Fruit fly (Drosophila melanogaster) whole organism, embryonic: Measurements from ENCODE around the gene Sec5.

ENCODE experiments used
- Ada2b ChIP-seq: fragments of 200-800 bp; sonication (Bioruptor generic); IDR thresholded peaks from 2 replicates; pipeline ENCODE4 v1.3.6; 2022; ENCODE audit warnings: missing biosample characterization, missing genetic modification characterization
- CG11085 ChIP-seq: fragments of 200-800 bp; sonication (Bioruptor generic); IDR thresholded peaks from 2 replicates; pipeline ENCODE4 v1.3.6; 2022; ENCODE audit warnings: missing biosample characterization, missing genetic modification characterization
- CG11723 ChIP-seq: fragments of 200-800 bp; sonication (Bioruptor generic); optimal IDR thresholded peaks from 2 replicates; lab custom pipeline; 2017; ENCODE audit warnings: missing biosample characterization, mild to moderate bottlenecking, missing genetic modification characterization
- CG12071 ChIP-seq: fragments of 200-800 bp; sonication (Bioruptor generic); optimal IDR thresholded peaks from 3 replicates; lab custom pipeline; 2018; ENCODE audit warnings: missing biosample characterization, mild to moderate bottlenecking, missing genetic modification characterization
- CG1233 ChIP-seq: fragments of 200-800 bp; sonication (Bioruptor generic); optimal IDR thresholded peaks from 4 replicates; lab custom pipeline; 2018; ENCODE audit warnings: missing biosample characterization, mild to moderate bottlenecking, missing genetic modification characterization
- CG12744 ChIP-seq: fragments of 200-800 bp; sonication (Bioruptor generic); optimal IDR thresholded peaks from 2 replicates; lab custom pipeline; 2016; ENCODE audit warnings: missing biosample characterization, missing genetic modification characterization
- CG13296 ChIP-seq: fragments of 200-800 bp; sonication (Bioruptor generic); optimal IDR thresholded peaks from 3 replicates; lab custom pipeline; 2018; ENCODE audit warnings: missing biosample characterization, mild to moderate bottlenecking, missing genetic modification characterization
- CG14441 ChIP-seq: fragments of 200-800 bp; sonication (Bioruptor generic); IDR thresholded peaks from 2 replicates; pipeline ENCODE4 v1.3.6; 2022; ENCODE audit warnings: missing biosample characterization, missing genetic modification characterization
- CG16863 ChIP-seq: fragments of 200-800 bp; sonication (Bioruptor generic); optimal IDR thresholded peaks from 3 replicates; lab custom pipeline; 2016; ENCODE audit warnings: missing biosample characterization, missing genetic modification characterization
- CG17361 ChIP-seq: fragments of 200-800 bp; sonication (Bioruptor generic); IDR thresholded peaks from 3 replicates; pipeline ENCODE4 v1.3.6; 2022; ENCODE audit warnings: missing biosample characterization, missing genetic modification characterization
- CG17568 ChIP-seq: fragments of 200-800 bp; sonication (Bioruptor generic); optimal IDR thresholded peaks from 2 replicates; lab custom pipeline; 2018; ENCODE audit warnings: missing biosample characterization, mild to moderate bottlenecking, missing genetic modification characterization, moderate library complexity
- CG17829 ChIP-seq: fragments of 200-800 bp; optimal IDR thresholded peaks from 2 replicates; lab custom pipeline; 2019; ENCODE audit warnings: missing biosample characterization, mild to moderate bottlenecking, missing genetic modification characterization, moderate library complexity
- CG1832 ChIP-seq: fragments of 200-800 bp; sonication (Bioruptor generic); optimal IDR thresholded peaks from 2 replicates; lab custom pipeline; 2017; ENCODE audit warnings: missing biosample characterization, mild to moderate bottlenecking, missing genetic modification characterization, inconsistent platforms
- CG18476 ChIP-seq: fragments of 200-800 bp; sonication (Bioruptor generic); optimal IDR thresholded peaks from 2 replicates; lab custom pipeline; 2016; ENCODE audit warnings: missing biosample characterization, mild to moderate bottlenecking, missing genetic modification characterization
- CG2116 ChIP-seq: fragments of 200-800 bp; sonication (Bioruptor generic); optimal IDR thresholded peaks from 3 replicates; lab custom pipeline; 2018; ENCODE audit warnings: missing biosample characterization, mild to moderate bottlenecking, missing genetic modification characterization
- CG33213 ChIP-seq: fragments of 200-800 bp; sonication (Bioruptor generic); optimal IDR thresholded peaks from 3 replicates; lab custom pipeline; 2016; ENCODE audit warnings: missing biosample characterization, missing genetic modification characterization
- CG3407 ChIP-seq: fragments of 200-800 bp; sonication (Bioruptor generic); optimal IDR thresholded peaks from 2 replicates; lab custom pipeline; 2018; ENCODE audit warnings: missing biosample characterization, mild to moderate bottlenecking, missing genetic modification characterization
- CG5180 ChIP-seq: fragments of 200-800 bp; sonication (Bioruptor generic); optimal IDR thresholded peaks from 3 replicates; lab custom pipeline; 2017; ENCODE audit warnings: missing biosample characterization, missing genetic modification characterization, mild to moderate bottlenecking, moderate library complexity, missing genetic modification reagents
- CG8281 ChIP-seq: fragments of 200-800 bp; sonication (Bioruptor generic); optimal IDR thresholded peaks from 2 replicates; lab custom pipeline; 2018; ENCODE audit warnings: missing biosample characterization, mild to moderate bottlenecking, missing genetic modification characterization, moderate library complexity
- CrebB ChIP-seq: fragments of 200-800 bp; sonication (Bioruptor generic); optimal IDR thresholded peaks from 3 replicates; lab custom pipeline; 2018; ENCODE audit warnings: missing biosample characterization, mild to moderate bottlenecking, missing genetic modification characterization
- Dll ChIP-seq: fragments of 200-800 bp; sonication (Bioruptor generic); IDR thresholded peaks from 4 replicates; pipeline ENCODE4 v1.3.6; 2022; ENCODE audit warnings: missing biosample characterization, missing genetic modification characterization; ENCODE audit not compliant: partially characterized antibody
- Drgx ChIP-seq: fragments of 200-800 bp; sonication (Bioruptor generic); IDR thresholded peaks from 2 replicates; pipeline ENCODE4 v1.3.6; 2022; ENCODE audit warnings: missing biosample characterization, missing genetic modification characterization
- Hand ChIP-seq: fragments of 200-800 bp; sonication (Bioruptor generic); optimal IDR thresholded peaks from 2 replicates; lab custom pipeline; 2017; ENCODE audit warnings: mild to moderate bottlenecking, missing biosample characterization, missing genetic modification reagents, missing genetic modification characterization
- Hmx ChIP-seq: fragments of 200-800 bp; sonication (Bioruptor generic); optimal IDR thresholded peaks from 2 replicates; lab custom pipeline; 2016; ENCODE audit warnings: missing biosample characterization, missing genetic modification characterization
- Hr3 ChIP-seq: fragments of 200-800 bp; sonication (Bioruptor generic); optimal IDR thresholded peaks from 3 replicates; lab custom pipeline; 2016; ENCODE audit warnings: missing biosample characterization, missing genetic modification characterization
- MESR4 ChIP-seq: fragments of 200-800 bp; sonication (Bioruptor generic); optimal IDR thresholded peaks from 2 replicates; lab custom pipeline; 2018; ENCODE audit warnings: missing biosample characterization, mild to moderate bottlenecking, missing genetic modification characterization, moderate library complexity
- Max ChIP-seq: fragments of 200-800 bp; sonication (Bioruptor generic); optimal IDR thresholded peaks from 2 replicates; lab custom pipeline; 2016; ENCODE audit warnings: missing biosample characterization, mild to moderate bottlenecking, missing genetic modification characterization
- Optix ChIP-seq: fragments of 200-800 bp; sonication (Bioruptor generic); IDR thresholded peaks from 3 replicates; pipeline ENCODE4 v1.3.6; 2022; ENCODE audit warnings: missing biosample characterization, missing genetic modification characterization
- Poxn ChIP-seq: fragments of 200-800 bp; sonication (Bioruptor generic); IDR thresholded peaks from 2 replicates; pipeline ENCODE4 v1.3.6; 2022; ENCODE audit warnings: missing biosample characterization, missing genetic modification characterization
- Ravus ChIP-seq: fragments of 200-800 bp; sonication (Bioruptor generic); IDR thresholded peaks from 2 replicates; pipeline ENCODE4 v1.3.6; 2022; ENCODE audit warnings: missing biosample characterization, missing genetic modification characterization
- Side ChIP-seq: fragments of 200-800 bp; sonication (Bioruptor generic); optimal IDR thresholded peaks from 2 replicates; lab custom pipeline; 2016; ENCODE audit warnings: missing biosample characterization, missing genetic modification characterization
- Sin3A ChIP-seq: fragments of >200 bp; optimal IDR thresholded peaks from 2 replicates; lab custom pipeline; 2018
- Xrp1 ChIP-seq: fragments of 200-800 bp; sonication (Bioruptor generic); IDR thresholded peaks from 2 replicates; pipeline ENCODE4 v1.3.6; 2022; ENCODE audit warnings: missing biosample characterization, missing genetic modification characterization
- ab ChIP-seq: fragments of 200-800 bp; sonication (Bioruptor generic); optimal IDR thresholded peaks from 2 replicates; lab custom pipeline; 2016; ENCODE audit warnings: missing biosample characterization, missing genetic modification characterization
- cas ChIP-seq: fragments of 200-800 bp; sonication (Bioruptor generic); IDR thresholded peaks from 2 replicates; pipeline ENCODE4 v1.3.6; 2022; ENCODE audit warnings: missing biosample characterization, missing genetic modification characterization
- dimm ChIP-seq: fragments of 200-800 bp; sonication (Bioruptor generic); IDR thresholded peaks from 2 replicates; pipeline ENCODE4 v1.3.6; 2022; ENCODE audit warnings: missing biosample characterization, missing genetic modification characterization
- disco-r ChIP-seq: fragments of 200-800 bp; sonication (Bioruptor generic); optimal IDR thresholded peaks from 2 replicates; lab custom pipeline; 2016; ENCODE audit warnings: missing biosample characterization, missing genetic modification characterization
- dmrt11E ChIP-seq: fragments of 200-800 bp; sonication (Bioruptor generic); optimal IDR thresholded peaks from 3 replicates; lab custom pipeline; 2018; ENCODE audit warnings: missing biosample characterization, mild to moderate bottlenecking, missing genetic modification characterization, moderate library complexity
- eve ChIP-seq, 2 experiments: fragments of >200 bp; optimal IDR thresholded peaks; 2 replicates each; lab custom pipeline; 2017; ENCODE audit warnings: missing biosample characterization in 2 of 2, missing genetic modification characterization in 2 of 2
- gem ChIP-seq: fragments of 200-800 bp; sonication (Bioruptor generic); optimal IDR thresholded peaks from 2 replicates; lab custom pipeline; 2019; ENCODE audit warnings: missing biosample characterization, mild to moderate bottlenecking, missing genetic modification characterization, moderate library complexity
- gt ChIP-seq: fragments of 200-800 bp; sonication (Bioruptor generic); IDR thresholded peaks from 2 replicates; pipeline ENCODE4 v1.3.6; 2022; ENCODE audit warnings: missing biosample characterization, missing genetic modification characterization
- hkb ChIP-seq, 2 experiments: fragments of 200-800 bp in 1 of 2; fragments of >200 bp in 1 of 2; sonication (Bioruptor generic) in 1 of 2; IDR thresholded peaks in 1 of 2; optimal IDR thresholded peaks in 1 of 2; 2 replicates each; pipeline versions ENCODE4 v1.3.6 to Lab custom; 2017 to 2022; ENCODE audit warnings: missing biosample characterization in 1 of 2, missing genetic modification characterization in 1 of 2
- insv ChIP-seq, 2 experiments: fragments of 200-800 bp; sonication (Bioruptor generic); optimal IDR thresholded peaks; 3 replicates each; lab custom pipeline; 2016 to 2018; ENCODE audit warnings: missing biosample characterization in 2 of 2, missing genetic modification characterization in 2 of 2
- knrl ChIP-seq: fragments of 200-800 bp; sonication (Bioruptor generic); IDR thresholded peaks from 3 replicates; pipeline ENCODE4 v1.3.6; 2022; ENCODE audit warnings: missing biosample characterization, missing genetic modification characterization; ENCODE audit not compliant: partially characterized antibody
- nau ChIP-seq: fragments of 200-800 bp; sonication (Bioruptor generic); optimal IDR thresholded peaks from 3 replicates; lab custom pipeline; 2017; ENCODE audit warnings: missing biosample characterization, mild to moderate bottlenecking, missing genetic modification characterization, missing genetic modification reagents
- salm ChIP-seq: fragments of 200-800 bp; sonication (Bioruptor generic); optimal IDR thresholded peaks from 2 replicates; lab custom pipeline; 2018; ENCODE audit warnings: missing biosample characterization, mild to moderate bottlenecking, missing genetic modification characterization
- sc ChIP-seq, 3 experiments: fragments of >200 bp in 2 of 3; fragments of 200-800 bp in 1 of 3; sonication (Bioruptor generic) in 1 of 3; optimal IDR thresholded peaks; 2 replicates in 2 of 3; 3 replicates in 1 of 3; lab custom pipeline; 2017; ENCODE audit warnings: mild to moderate bottlenecking in 1 of 3, missing biosample characterization in 1 of 3, missing genetic modification characterization in 1 of 3, missing genetic modification reagents in 1 of 3
- sim ChIP-seq: fragments of 200-800 bp; sonication (Bioruptor generic); IDR thresholded peaks from 2 replicates; pipeline ENCODE4 v1.3.6; 2022; ENCODE audit warnings: missing biosample characterization, missing genetic modification characterization
- so ChIP-seq: fragments of 200-800 bp; sonication (Bioruptor generic); IDR thresholded peaks from 3 replicates; pipeline ENCODE4 v1.3.6; 2022; ENCODE audit warnings: missing biosample characterization, missing genetic modification characterization

The Sec5 gene

dm6 chr2L:3465918-3466727, 9.0 kb downstream of the Sec5 start, which contains the start of the genes msl-2 and ND-PDSW (continued):
- no peak for TF ChIP-seq CG18476 (GFP tag; lab: Kevin White, UChicago)
- no peak for TF ChIP-seq dimm (GFP tag; lab: Robert Waterston, UW)
- TF ChIP-seq CG33213 (GFP tag; lab: Kevin White, UChicago), result peak; percentile 14
- TF ChIP-seq Ada2b (GFP tag; lab: Robert Waterston, UW), result no peak
- no peak for TF ChIP-seq CrebB
- TF ChIP-seq CG2116 (GFP tag; lab: Kevin White, UChicago), result peak; percentile 51
- no peak for TF ChIP-seq CG17829 (tag; lab: Kevin White, UChicago)
- TF ChIP-seq CG11723 (GFP tag; lab: Kevin White, UChicago), result no peak
- TF ChIP-seq insv (GFP tag; optimal IDR thresholded peaks at IDR 0.05; lab: Kevin White, UChicago), result peak in 1 of 2 experiments; percentile 9
- no peak for TF ChIP-seq CG5180 (GFP tag; lab: Kevin White, UChicago)
- no peak for TF ChIP-seq CG17361 (GFP tag; lab: Robert Waterston, UW)
- TF ChIP-seq knrl (GFP tag; lab: Robert Waterston, UW), result no peak; the same call in 2 of the 3 replicates
- no peak for TF ChIP-seq CG16863 (GFP tag; lab: Kevin White, UChicago)
- peak; percentile 74 for TF ChIP-seq Sin3A (lab: Kevin White, UChicago)
- no peak for TF ChIP-seq Ravus
- TF ChIP-seq CG11085 (GFP tag; lab: Robert Waterston, UW), result no peak
- TF ChIP-seq CG17568 (GFP tag; lab: Kevin White, UChicago), result no peak
- TF ChIP-seq Hr3 (GFP tag; lab: Kevin White, UChicago), result no peak
- no peak for TF ChIP-seq salm (tag; lab: Kevin White, UChicago)
- TF ChIP-seq dmrt11E, result no peak
- TF ChIP-seq gt, result no peak
- no peak for TF ChIP-seq Hand (GFP tag; lab: Kevin White, UChicago)
- no peak for TF ChIP-seq eve (GFP tag; optimal IDR thresholded peaks at IDR 0.05; lab: Kevin White, UChicago)
- TF ChIP-seq Xrp1 (GFP tag; lab: Robert Waterston, UW), result no peak
- 0 out of 2 replicates have a peak, but pooled peaks have one; percentile 22 for TF ChIP-seq Drgx (GFP tag; lab: Robert Waterston, UW)
- TF ChIP-seq Optix (GFP tag; lab: Robert Waterston, UW), result no peak
- no peak for TF ChIP-seq CG13296
- no peak for TF ChIP-seq CG14441 (GFP tag; lab: Robert Waterston, UW)
- no peak for TF ChIP-seq so (GFP tag; lab: Robert Waterston, UW)
- TF ChIP-seq CG8281 (tag; lab: Kevin White, UChicago), result no peak
- no peak for TF ChIP-seq disco-r
- no peak for TF ChIP-seq CG12744
- no peak for TF ChIP-seq Max
- no peak for TF ChIP-seq Poxn (GFP tag; lab: Robert Waterston, UW)
- TF ChIP-seq gem (tag; lab: Kevin White, UChicago), result no peak
- no peak for TF ChIP-seq CG12071
- TF ChIP-seq nau (GFP tag; lab: Kevin White, UChicago), result no peak
- TF ChIP-seq CG3407 (GFP tag; lab: Kevin White, UChicago), result no peak
- TF ChIP-seq CG1233, result no peak
- peak; percentile 64 for TF ChIP-seq hkb (optimal IDR thresholded peaks at IDR 0.05; lab: Kevin White, UChicago)
- no peak for TF ChIP-seq hkb (GFP tag; IDR thresholded peaks at IDR 0.05; lab: Robert Waterston, UW)
- TF ChIP-seq Dll, result no peak
- TF ChIP-seq sim (GFP tag; lab: Robert Waterston, UW), result no peak
- no peak for TF ChIP-seq cas (GFP tag; lab: Robert Waterston, UW)
- no peak for TF ChIP-seq sc (optimal IDR thresholded peaks at IDR 0.05; lab: Kevin White, UChicago)
- no peak for TF ChIP-seq sc (GFP tag; optimal IDR thresholded peaks at IDR 0.05; lab: Kevin White, UChicago)
- no peak for TF ChIP-seq Side
- no peak for TF ChIP-seq CG1832 (GFP tag; lab: Kevin White, UChicago)
- peak; percentile 37 for TF ChIP-seq MESR4 (GFP tag; lab: Kevin White, UChicago)
- no peak for TF ChIP-seq Hmx
- TF ChIP-seq ab (GFP tag; lab: Kevin White, UChicago), result no peak
